Fruit fly (Drosophila melanogaster): ENCODE results near the gene bves.

The bves gene

dm6 chrX:21044831-21045447, 8.8 kb upstream of the bves start, which contains the start of gene Cbs (continued):
- TF ChIP-seq dati (GFP tag; IDR thresholded peaks at IDR 0.05) (no peak), Hmr (GFP tag; optimal IDR thresholded peaks at IDR 0.05) (peak; percentile 66), CG18011 (GFP tag; optimal IDR thresholded peaks at IDR 0.05) (no peak), CG3838 (GFP tag; optimal IDR thresholded peaks at IDR 0.05) (no peak), eyg (GFP tag; optimal IDR thresholded peaks at IDR 0.05) (no peak), sens-2 (GFP tag; IDR thresholded peaks at IDR 0.05) (0 out of 2 replicates have a peak, but pooled peaks have one; percentile 12), Nf-YB (GFP tag; optimal IDR thresholded peaks at IDR 0.05) (peak; percentile 19), Rfx (GFP tag; IDR thresholded peaks at IDR 0.05) (peak; percentile 86), en (GFP tag; optimal IDR thresholded peaks at IDR 0.05) (no peak), bowl (GFP tag; IDR thresholded peaks at IDR 0.05) (no peak), tup (GFP tag; optimal IDR thresholded peaks at IDR 0.05) (peak; percentile 16), CG12236 (GFP tag; optimal IDR thresholded peaks at IDR 0.05) (no peak), BtbVII (GFP tag; optimal IDR thresholded peaks at IDR 0.05) (peak; percentile 80), zfh2 (GFP tag; optimal IDR thresholded peaks at IDR 0.05) (peak; percentile 24), Antp (GFP tag; optimal IDR thresholded peaks at IDR 0.05) (peak; percentile 21), CG10366 (GFP tag; IDR thresholded peaks at IDR 0.05) (peak; percentile 64), CG13287 (GFP tag; IDR thresholded peaks at IDR 0.05; ENCODE audit: partially characterized antibody) (peak; percentile 13; the same call in 1 of the 2 replicates), dmrt11E (tag; optimal IDR thresholded peaks at IDR 0.05) (peak; percentile 53), CG1647 (GFP tag; optimal IDR thresholded peaks at IDR 0.05) (no peak), fu2 (GFP tag; optimal IDR thresholded peaks at IDR 0.05) (no peak), CG12769 (tag; optimal IDR thresholded peaks at IDR 0.05) (peak; percentile 54), bab2 (GFP tag; optimal IDR thresholded peaks at IDR 0.05) (no peak), NfI (GFP tag; optimal IDR thresholded peaks at IDR 0.05) (peak; percentile 60), CG11504 (tag; optimal IDR thresholded peaks at IDR 0.05) (peak; percentile 72), CG18262 (tag; optimal IDR thresholded peaks at IDR 0.05) (peak; percentile 73), sob (GFP tag; IDR thresholded peaks at IDR 0.05) (peak; percentile 65), Asciz (GFP tag; optimal IDR thresholded peaks at IDR 0.05) (peak; percentile 35), Hsf (GFP tag; optimal IDR thresholded peaks at IDR 0.05) (no peak), NC2β (GFP tag; optimal IDR thresholded peaks at IDR 0.05) (no peak), Drgx (GFP tag; IDR thresholded peaks at IDR 0.05) (peak; percentile 56), CG2875 (GFP tag; optimal IDR thresholded peaks at IDR 0.05) (peak; percentile 19), CG10565 (GFP tag; optimal IDR thresholded peaks at IDR 0.05) (no peak), al (GFP tag; IDR thresholded peaks at IDR 0.05) (peak; percentile 70), p53 (GFP tag; optimal IDR thresholded peaks at IDR 0.05) (no peak), CG14965 (GFP tag; optimal IDR thresholded peaks at IDR 0.05; ENCODE audit: borderline replicate concordance) (no peak), ash1 (GFP tag; optimal IDR thresholded peaks at IDR 0.05) (no peak), CHES-1-like (GFP tag; optimal IDR thresholded peaks at IDR 0.05) (no peak), CG6683 (GFP tag; optimal IDR thresholded peaks at IDR 0.05) (no peak), CG6765 (GFP tag; optimal IDR thresholded peaks at IDR 0.05) (peak; percentile 41), tll (GFP tag; optimal IDR thresholded peaks at IDR 0.05) (no peak), dysf (GFP tag; IDR thresholded peaks at IDR 0.05) (peak; percentile 71), Max (GFP tag; optimal IDR thresholded peaks at IDR 0.05) (peak; percentile 38), otp (GFP tag; IDR thresholded peaks at IDR 0.05) (0 out of 3 replicates have a peak, but pooled peaks have one; percentile 64), CrebB (tag; optimal IDR thresholded peaks at IDR 0.05) (no peak), Lpt (GFP tag; optimal IDR thresholded peaks at IDR 0.05) (no peak), ab (GFP tag; optimal IDR thresholded peaks at IDR 0.05) (no peak), Sox102F (GFP tag; optimal IDR thresholded peaks at IDR 0.05) (peak; percentile 59), nmo (GFP tag; optimal IDR thresholded peaks at IDR 0.05) (peak; percentile 71), Doc2 (GFP tag; IDR thresholded peaks at IDR 0.05) (no peak), CG8359 (GFP tag; optimal IDR thresholded peaks at IDR 0.05; ENCODE audit: borderline replicate concordance) (peak; percentile 15)

Measured in whole organism, embryonic.